Fruit fly (Drosophila melanogaster) whole organism, embryonic: ENCODE measurements around the gene CG42512.

ENCODE experiments used
- CG10209 ChIP-seq: fragments of 200-800 bp; sonication (Bioruptor generic); optimal IDR thresholded peaks from 3 replicates; lab custom pipeline; 2017; ENCODE audit warnings: missing biosample characterization, mild to moderate bottlenecking, missing genetic modification characterization, missing genetic modification reagents
- CG11696 ChIP-seq: fragments of 200-800 bp; sonication (Bioruptor generic); IDR thresholded peaks from 2 replicates; pipeline ENCODE4 v1.3.6; 2022; ENCODE audit warnings: missing biosample characterization, missing genetic modification characterization
- CG12219 ChIP-seq: fragments of 200-800 bp; sonication (Bioruptor generic); optimal IDR thresholded peaks from 3 replicates; lab custom pipeline; 2018; ENCODE audit warnings: missing biosample characterization, mild to moderate bottlenecking, missing genetic modification characterization
- CG12659 ChIP-seq: fragments of 200-800 bp; sonication (Bioruptor generic); optimal IDR thresholded peaks from 3 replicates; lab custom pipeline; 2017; ENCODE audit warnings: mild to moderate bottlenecking, missing biosample characterization, missing genetic modification reagents, missing genetic modification characterization
- CG12769 ChIP-seq: fragments of 200-800 bp; sonication (Bioruptor generic); optimal IDR thresholded peaks from 2 replicates; lab custom pipeline; 2019; ENCODE audit warnings: missing biosample characterization, mild to moderate bottlenecking, missing genetic modification characterization, moderate library complexity
- CG14441 ChIP-seq: fragments of 200-800 bp; sonication (Bioruptor generic); IDR thresholded peaks from 2 replicates; pipeline ENCODE4 v1.3.6; 2022; ENCODE audit warnings: missing biosample characterization, missing genetic modification characterization
- CG17361 ChIP-seq: fragments of 200-800 bp; sonication (Bioruptor generic); IDR thresholded peaks from 3 replicates; pipeline ENCODE4 v1.3.6; 2022; ENCODE audit warnings: missing biosample characterization, missing genetic modification characterization
- CG18599 ChIP-seq: fragments of 200-800 bp; sonication (Bioruptor generic); optimal IDR thresholded peaks from 3 replicates; lab custom pipeline; 2017; ENCODE audit warnings: missing biosample characterization, missing genetic modification characterization, mild to moderate bottlenecking, moderate library complexity, missing genetic modification reagents
- CG2129 ChIP-seq: fragments of 200-800 bp; sonication (Bioruptor generic); IDR thresholded peaks from 2 replicates; pipeline ENCODE4 v1.3.6; 2022; ENCODE audit warnings: missing biosample characterization, missing genetic modification characterization; ENCODE audit not compliant: partially characterized antibody
- CG32532 ChIP-seq: fragments of 200-800 bp; sonication (Bioruptor generic); IDR thresholded peaks from 2 replicates; pipeline ENCODE4 v1.3.6; 2022; ENCODE audit warnings: missing biosample characterization, missing genetic modification characterization
- CG33213 ChIP-seq: fragments of 200-800 bp; sonication (Bioruptor generic); optimal IDR thresholded peaks from 3 replicates; lab custom pipeline; 2016; ENCODE audit warnings: missing biosample characterization, missing genetic modification characterization
- CG4854 ChIP-seq: fragments of 200-800 bp; sonication (Bioruptor generic); optimal IDR thresholded peaks from 2 replicates; lab custom pipeline; 2016; ENCODE audit warnings: missing biosample characterization, missing genetic modification characterization, inconsistent platforms
- CG9215 ChIP-seq: fragments of 200-800 bp; sonication (Bioruptor generic); IDR thresholded peaks from 2 replicates; pipeline ENCODE4 v1.3.6; 2022; ENCODE audit warnings: missing biosample characterization, missing genetic modification characterization
- CG9727 ChIP-seq: fragments of 200-800 bp; sonication (Bioruptor generic); optimal IDR thresholded peaks from 3 replicates; lab custom pipeline; 2017; ENCODE audit warnings: missing biosample characterization, mild to moderate bottlenecking, missing genetic modification characterization
- CG9932 ChIP-seq: fragments of 200-800 bp; sonication (Bioruptor generic); IDR thresholded peaks from 2 replicates; pipeline ENCODE4 v1.3.6; 2022; ENCODE audit warnings: missing biosample characterization, missing genetic modification characterization
- Camta ChIP-seq: fragments of 200-800 bp; sonication (Bioruptor generic); optimal IDR thresholded peaks from 2 replicates; lab custom pipeline; 2016; ENCODE audit warnings: missing biosample characterization, missing genetic modification characterization
- D ChIP-seq, 2 experiments: fragments of 200-800 bp in 1 of 2; fragments of >200 bp in 1 of 2; sonication (Bioruptor generic) in 1 of 2; optimal IDR thresholded peaks; 2 replicates in 1 of 2; 3 replicates in 1 of 2; lab custom pipeline; 2017; ENCODE audit warnings: mild to moderate bottlenecking in 1 of 2, missing biosample characterization in 1 of 2, missing genetic modification characterization in 1 of 2, missing genetic modification reagents in 1 of 2
- Drgx ChIP-seq: fragments of 200-800 bp; sonication (Bioruptor generic); IDR thresholded peaks from 2 replicates; pipeline ENCODE4 v1.3.6; 2022; ENCODE audit warnings: missing biosample characterization, missing genetic modification characterization
- Eip74EF ChIP-seq, 2 experiments: fragments of 200-800 bp in 1 of 2; fragments of >200 bp in 1 of 2; sonication (Bioruptor generic) in 1 of 2; optimal IDR thresholded peaks; 2 replicates each; lab custom pipeline; 2017 to 2019; ENCODE audit warnings: missing biosample characterization in 2 of 2, missing genetic modification characterization in 2 of 2, mild to moderate bottlenecking in 1 of 2, moderate library complexity in 1 of 2
- Ets65A ChIP-seq: fragments of 200-800 bp; sonication (Bioruptor generic); peaks from one replicate; lab custom pipeline; 2016; ENCODE audit warnings: missing biosample characterization, missing genetic modification characterization
- HHEX ChIP-seq: fragments of 200-800 bp; sonication (Bioruptor generic); optimal IDR thresholded peaks from 3 replicates; lab custom pipeline; 2017; ENCODE audit warnings: missing biosample characterization, mild to moderate bottlenecking, missing genetic modification characterization, missing genetic modification reagents
- Hand ChIP-seq: fragments of 200-800 bp; sonication (Bioruptor generic); optimal IDR thresholded peaks from 2 replicates; lab custom pipeline; 2017; ENCODE audit warnings: mild to moderate bottlenecking, missing biosample characterization, missing genetic modification reagents, missing genetic modification characterization
- Hr39 ChIP-seq: fragments of >200 bp; optimal IDR thresholded peaks from 2 replicates; lab custom pipeline; 2017
- MESR4 ChIP-seq: fragments of 200-800 bp; sonication (Bioruptor generic); optimal IDR thresholded peaks from 2 replicates; lab custom pipeline; 2018; ENCODE audit warnings: missing biosample characterization, mild to moderate bottlenecking, missing genetic modification characterization, moderate library complexity
- Max ChIP-seq: fragments of 200-800 bp; sonication (Bioruptor generic); optimal IDR thresholded peaks from 2 replicates; lab custom pipeline; 2016; ENCODE audit warnings: missing biosample characterization, mild to moderate bottlenecking, missing genetic modification characterization
- Med ChIP-seq: fragments of 200-800 bp; sonication (Bioruptor generic); peaks from one replicate; lab custom pipeline; 2016; ENCODE audit warnings: missing biosample characterization, missing genetic modification characterization, mild to moderate bottlenecking, inconsistent platforms, moderate library complexity
- Oaz ChIP-seq: fragments of 200-800 bp; sonication (Bioruptor generic); IDR thresholded peaks from 2 replicates; pipeline ENCODE4 v1.3.6; 2022; ENCODE audit warnings: missing biosample characterization, missing genetic modification characterization
- ato ChIP-seq: fragments of 200-800 bp; sonication (Bioruptor generic); IDR thresholded peaks from 2 replicates; pipeline ENCODE4 v1.3.6; 2022; ENCODE audit warnings: missing biosample characterization, missing genetic modification characterization; ENCODE audit not compliant: partially characterized antibody
- bsh ChIP-seq, 2 experiments: fragments of 200-800 bp; sonication (Bioruptor generic); optimal IDR thresholded peaks; 2 replicates each; lab custom pipeline; 2017 to 2018; ENCODE audit warnings: mild to moderate bottlenecking in 2 of 2, missing biosample characterization in 2 of 2, missing genetic modification characterization in 2 of 2, moderate library complexity in 1 of 2
- dm ChIP-seq: fragments of 200-800 bp; sonication (Bioruptor generic); optimal IDR thresholded peaks from 3 replicates; lab custom pipeline; 2016; ENCODE audit warnings: missing biosample characterization, missing genetic modification characterization
- dmrt11E ChIP-seq: fragments of 200-800 bp; sonication (Bioruptor generic); optimal IDR thresholded peaks from 3 replicates; lab custom pipeline; 2018; ENCODE audit warnings: missing biosample characterization, mild to moderate bottlenecking, missing genetic modification characterization, moderate library complexity
- hth ChIP-seq: fragments of >200 bp; optimal IDR thresholded peaks from 2 replicates; lab custom pipeline; 2017; ENCODE audit warnings: inconsistent platforms
- kah ChIP-seq: fragments of 200-800 bp; sonication (Bioruptor generic); optimal IDR thresholded peaks from 2 replicates; lab custom pipeline; 2018; ENCODE audit warnings: missing biosample characterization, mild to moderate bottlenecking, missing genetic modification characterization
- kay ChIP-seq: fragments of 200-800 bp; sonication (Bioruptor generic); optimal IDR thresholded peaks from 2 replicates; lab custom pipeline; 2016; ENCODE audit warnings: missing biosample characterization, missing genetic modification characterization
- lola ChIP-seq, 3 experiments: fragments of >200 bp in 2 of 3; fragments of 200-800 bp in 1 of 3; sonication (Bioruptor generic) in 1 of 3; optimal IDR thresholded peaks; 2 replicates each; lab custom pipeline; 2017 to 2019; ENCODE audit warnings: missing biosample characterization in 3 of 3, missing genetic modification characterization in 3 of 3, mild to moderate bottlenecking in 1 of 3, moderate library complexity in 1 of 3
- mam ChIP-seq: fragments of 200-800 bp; sonication (Bioruptor generic); optimal IDR thresholded peaks from 3 replicates; lab custom pipeline; 2016; ENCODE audit warnings: missing biosample characterization, missing genetic modification characterization
- nom ChIP-seq: fragments of 200-800 bp; sonication (Bioruptor generic); optimal IDR thresholded peaks from 2 replicates; lab custom pipeline; 2017; ENCODE audit warnings: missing biosample characterization, missing genetic modification characterization, mild to moderate bottlenecking, moderate library complexity, missing genetic modification reagents
- oc ChIP-seq: fragments of 200-800 bp; sonication (Bioruptor generic); optimal IDR thresholded peaks from 2 replicates; lab custom pipeline; 2018; ENCODE audit warnings: missing biosample characterization, mild to moderate bottlenecking, missing genetic modification characterization, moderate library complexity
- pfk ChIP-seq: fragments of 200-800 bp; sonication (Bioruptor generic); optimal IDR thresholded peaks from 2 replicates; lab custom pipeline; 2018; ENCODE audit warnings: missing biosample characterization, mild to moderate bottlenecking, missing genetic modification characterization, moderate library complexity
- pnt ChIP-seq: fragments of 200-800 bp; sonication (Bioruptor generic); optimal IDR thresholded peaks from 3 replicates; lab custom pipeline; 2016; ENCODE audit warnings: missing biosample characterization, missing genetic modification characterization
- row ChIP-seq: fragments of 200-800 bp; sonication (Bioruptor generic); IDR thresholded peaks from 3 replicates; pipeline ENCODE4 v1.3.6; 2022; ENCODE audit warnings: missing biosample characterization, missing genetic modification characterization
- sens ChIP-seq: fragments of 200-800 bp; sonication (Bioruptor generic); peaks from one replicate; lab custom pipeline; 2016; ENCODE audit warnings: missing biosample characterization, missing genetic modification characterization
- twi ChIP-seq: fragments of 200-800 bp; optimal IDR thresholded peaks from 2 replicates; lab custom pipeline; 2019; ENCODE audit warnings: missing biosample characterization, mild to moderate bottlenecking, missing genetic modification characterization, moderate library complexity
- unc-4 ChIP-seq: fragments of 200-800 bp; sonication (Bioruptor generic); IDR thresholded peaks from 2 replicates; pipeline ENCODE4 v1.3.6; 2022; ENCODE audit warnings: missing biosample characterization, missing genetic modification characterization; ENCODE audit not compliant: partially characterized antibody
- vvl ChIP-seq: fragments of 200-800 bp; sonication (Bioruptor generic); IDR thresholded peaks from 2 replicates; pipeline ENCODE4 v1.3.6; 2022; ENCODE audit warnings: missing biosample characterization, missing genetic modification characterization
- zf30C ChIP-seq: fragments of 200-800 bp; sonication (Bioruptor generic); optimal IDR thresholded peaks from 3 replicates; lab custom pipeline; 2018; ENCODE audit warnings: missing biosample characterization, mild to moderate bottlenecking, missing genetic modification characterization

The CG42512 gene

dm6 chrX:16632135-16632534 is 19.0 kb upstream of the CG42512 start, which contains the start of gene CG9777:
TSS of gene CG9777 (minus strand) at chrX:16632235.
- TF ChIP-seq pnt (GFP tag; lab: Kevin White, UChicago) (no peak), Camta (GFP tag; lab: Kevin White, UChicago) (no peak)

- TF ChIP-seq Hr39 (lab: Kevin White, UChicago) (no peak), hth (lab: Kevin White, UChicago) (no peak), dm (GFP tag; lab: Kevin White, UChicago) (no peak), twi (tag; lab: Kevin White, UChicago) (peak; percentile 22), bsh (GFP tag; optimal IDR thresholded peaks at IDR 0.05; lab: Kevin White, UChicago) (peak in 1 of 2 experiments; percentile 56), CG10209 (GFP tag; lab: Kevin White, UChicago) (peak; percentile 4), CG18599 (GFP tag; lab: Kevin White, UChicago) (peak; percentile 33), row (GFP tag; lab: Robert Waterston, UW) (peak; percentile 20; the same call in 2 of the 3 replicates), kay (GFP tag; lab: Kevin White, UChicago) (peak; percentile 33), sens (peak; percentile 11), CG12769 (peak; percentile 66), CG33213 (no peak), oc (no peak), pfk (GFP tag; lab: Kevin White, UChicago) (peak; percentile 4), zf30C (GFP tag; lab: Kevin White, UChicago) (no peak), Hand (GFP tag; lab: Kevin White, UChicago) (peak; percentile 24), CG32532 (0 out of 2 replicates have a peak, but pooled peaks have one; percentile 9), CG9215 (GFP tag; lab: Robert Waterston, UW) (0 out of 2 replicates have a peak, but pooled peaks have one; percentile 14), CG9727 (peak; percentile 28), dmrt11E (peak; percentile 4), Med (GFP tag; lab: Kevin White, UChicago) (peak; percentile 65), nom (GFP tag; lab: Kevin White, UChicago) (peak; percentile 87), Oaz (no peak), Max (GFP tag; lab: Kevin White, UChicago) (no peak), lola (GFP tag; optimal IDR thresholded peaks at IDR 0.05; lab: Kevin White, UChicago) (peak in 1 of 3 experiments; percentile 10), Eip74EF (GFP tag; optimal IDR thresholded peaks at IDR 0.05; lab: Kevin White, UChicago) (peak in 1 of 2 experiments; percentile 68), CG11696 (GFP tag; lab: Robert Waterston, UW) (peak; percentile 47; the same call in 1 of the 2 replicates), HHEX (GFP tag; lab: Kevin White, UChicago) (no peak), vvl (GFP tag; lab: Robert Waterston, UW) (peak; percentile 40; the same call in 1 of the 2 replicates), CG17361 (GFP tag; lab: Robert Waterston, UW) (no peak), CG4854 (GFP tag; lab: Kevin White, UChicago) (no peak), Ets65A (GFP tag; lab: Kevin White, UChicago) (peak; percentile 28), Drgx (GFP tag; lab: Robert Waterston, UW) (peak; percentile 28; the same call in 1 of the 2 replicates)
- TF ChIP-seq, all 482 proteins: peak for 22
Observed at dm6 chrX:16633181-16633957, 17.8 kb upstream of the CG42512 start.

- peak; percentile 59 for TF ChIP-seq CG2129
- TF ChIP-seq CG14441 (GFP tag; lab: Robert Waterston, UW) = peak; percentile 7; the same call in 1 of the 2 replicates
- no peak for TF ChIP-seq CG12219
- no peak for TF ChIP-seq D (optimal IDR thresholded peaks at IDR 0.05; lab: Kevin White, UChicago)
- no peak for TF ChIP-seq D (GFP tag; optimal IDR thresholded peaks at IDR 0.05; lab: Kevin White, UChicago)
- peak; percentile 3 for TF ChIP-seq kah (GFP tag; lab: Kevin White, UChicago)
- TF ChIP-seq CG9932 (GFP tag; lab: Robert Waterston, UW) = peak; percentile 34
- peak; percentile 18 for TF ChIP-seq mam (GFP tag; lab: Kevin White, UChicago)
- TF ChIP-seq CG12659 (GFP tag; lab: Kevin White, UChicago) = peak; percentile 48
- peak; percentile 74 for TF ChIP-seq Med (GFP tag; lab: Kevin White, UChicago)
- peak; percentile 74 for TF ChIP-seq unc-4 (GFP tag; lab: Robert Waterston, UW)
- 0 out of 2 replicates have a peak, but pooled peaks have one; percentile 34 for TF ChIP-seq ato (GFP tag; lab: Robert Waterston, UW)
- TF ChIP-seq MESR4 (GFP tag; lab: Kevin White, UChicago) = peak; percentile 95
Observed at dm6 chrX:16637106-16637590, 14.0 kb upstream of the CG42512 start, which contains the start of gene Rok. TSS of gene Rok (minus strand) at chrX:16637414.
